Fruit fly (Drosophila melanogaster) whole organism, embryonic: ENCODE results near the gene CG6041.
A peak's percentile ranks its signal among the peaks of the same experiment; 100 is the strongest.

Source experiments
- Asciz ChIP-seq: fragments of 200-800 bp; sonication (Bioruptor generic); optimal IDR thresholded peaks from 2 replicates; lab custom pipeline; 2017; ENCODE audit warnings: missing biosample characterization, mild to moderate bottlenecking, missing genetic modification characterization, missing genetic modification reagents
- B-H1 ChIP-seq: fragments of 200-800 bp; sonication (Bioruptor generic); IDR thresholded peaks from 3 replicates; pipeline ENCODE4 v1.3.6; 2022; ENCODE audit warnings: missing biosample characterization, missing genetic modification characterization
- CG10267 ChIP-seq: fragments of 200-800 bp; sonication (Bioruptor generic); optimal IDR thresholded peaks from 2 replicates; lab custom pipeline; 2018; ENCODE audit warnings: missing biosample characterization, mild to moderate bottlenecking, missing genetic modification characterization, moderate library complexity
- CG10274 ChIP-seq: fragments of 200-800 bp; sonication (Bioruptor generic); optimal IDR thresholded peaks from 3 replicates; lab custom pipeline; 2017; ENCODE audit warnings: missing biosample characterization, mild to moderate bottlenecking, missing genetic modification characterization
- CG10321 ChIP-seq: fragments of 200-800 bp; sonication (Bioruptor generic); IDR thresholded peaks from 2 replicates; pipeline ENCODE4 v1.3.6; 2022; ENCODE audit warnings: missing biosample characterization, missing genetic modification characterization
- CG11398 ChIP-seq: fragments of 200-800 bp; sonication (Bioruptor generic); optimal IDR thresholded peaks from 2 replicates; lab custom pipeline; 2016; ENCODE audit warnings: missing biosample characterization, missing genetic modification characterization
- CG12236 ChIP-seq: fragments of 200-800 bp; sonication (Bioruptor generic); optimal IDR thresholded peaks from 2 replicates; lab custom pipeline; 2016; ENCODE audit warnings: missing biosample characterization, missing genetic modification characterization
- CG12299 ChIP-seq: fragments of 200-800 bp; sonication (Bioruptor generic); optimal IDR thresholded peaks from 2 replicates; lab custom pipeline; 2018; ENCODE audit warnings: missing biosample characterization, mild to moderate bottlenecking, missing genetic modification characterization
- CG13287 ChIP-seq: fragments of 200-800 bp; sonication (Bioruptor generic); IDR thresholded peaks from 2 replicates; pipeline ENCODE4 v1.3.6; 2022; ENCODE audit warnings: missing biosample characterization, missing genetic modification characterization; ENCODE audit not compliant: partially characterized antibody
- CG13624 ChIP-seq: fragments of 200-800 bp; sonication (Bioruptor generic); optimal IDR thresholded peaks from 2 replicates; lab custom pipeline; 2016; ENCODE audit warnings: missing biosample characterization, missing genetic modification characterization
- CG1529 ChIP-seq: fragments of 200-800 bp; sonication (Bioruptor generic); optimal IDR thresholded peaks from 3 replicates; lab custom pipeline; 2018; ENCODE audit warnings: missing biosample characterization, missing genetic modification characterization
- CG17186 ChIP-seq: fragments of 200-800 bp; sonication (Bioruptor generic); optimal IDR thresholded peaks from 3 replicates; lab custom pipeline; 2017; ENCODE audit warnings: missing biosample characterization, missing genetic modification reagents, missing genetic modification characterization
- CG17802 ChIP-seq: fragments of 200-800 bp; sonication (Bioruptor generic); optimal IDR thresholded peaks from 2 replicates; lab custom pipeline; 2018; ENCODE audit warnings: missing biosample characterization, mild to moderate bottlenecking, missing genetic modification characterization, moderate library complexity
- CG18011 ChIP-seq: fragments of 200-800 bp; sonication (Bioruptor generic); optimal IDR thresholded peaks from 2 replicates; lab custom pipeline; 2017; ENCODE audit warnings: missing biosample characterization, missing genetic modification characterization, mild to moderate bottlenecking, moderate library complexity, missing genotype
- CG18764 ChIP-seq: fragments of 200-800 bp; sonication (Bioruptor generic); optimal IDR thresholded peaks from 3 replicates; lab custom pipeline; 2016; ENCODE audit warnings: missing biosample characterization, missing genetic modification characterization
- CG2712 ChIP-seq: fragments of 200-800 bp; optimal IDR thresholded peaks from 3 replicates; lab custom pipeline; 2019; ENCODE audit warnings: missing biosample characterization, mild to moderate bottlenecking, missing genetic modification characterization, moderate library complexity
- CG34224 ChIP-seq: fragments of 200-800 bp; sonication (Bioruptor generic); IDR thresholded peaks from 3 replicates; pipeline ENCODE4 v1.3.6; 2022; ENCODE audit warnings: missing biosample characterization, missing genetic modification characterization; ENCODE audit not compliant: partially characterized antibody
- CG6765 ChIP-seq: fragments of 200-800 bp; sonication (Bioruptor generic); optimal IDR thresholded peaks from 3 replicates; lab custom pipeline; 2017; ENCODE audit warnings: missing biosample characterization, mild to moderate bottlenecking, missing genetic modification characterization
- CG7839 ChIP-seq: fragments of 200-800 bp; sonication (Bioruptor generic); optimal IDR thresholded peaks from 3 replicates; lab custom pipeline; 2018; ENCODE audit warnings: missing biosample characterization, mild to moderate bottlenecking, missing genetic modification characterization, moderate library complexity
- CG8290 ChIP-seq, 3 experiments: fragments of 200-800 bp; sonication (Bioruptor generic); optimal IDR thresholded peaks; 2 replicates each; lab custom pipeline; 2016 to 2019; ENCODE audit warnings: missing biosample characterization in 3 of 3, missing genetic modification characterization in 3 of 3, mild to moderate bottlenecking in 2 of 3, moderate library complexity in 1 of 3
- CG8944 ChIP-seq: fragments of 200-800 bp; sonication (Bioruptor generic); optimal IDR thresholded peaks from 3 replicates; lab custom pipeline; 2016; ENCODE audit warnings: missing biosample characterization, missing genetic modification characterization
- CG9817 ChIP-seq: fragments of 200-800 bp; sonication (Bioruptor generic); optimal IDR thresholded peaks from 2 replicates; lab custom pipeline; 2018; ENCODE audit warnings: missing biosample characterization, mild to moderate bottlenecking, missing genetic modification characterization, moderate library complexity
- D ChIP-seq, 2 experiments: fragments of 200-800 bp in 1 of 2; fragments of >200 bp in 1 of 2; sonication (Bioruptor generic) in 1 of 2; optimal IDR thresholded peaks; 2 replicates in 1 of 2; 3 replicates in 1 of 2; lab custom pipeline; 2017; ENCODE audit warnings: mild to moderate bottlenecking in 1 of 2, missing biosample characterization in 1 of 2, missing genetic modification characterization in 1 of 2, missing genetic modification reagents in 1 of 2
- Dbx ChIP-seq: fragments of 200-800 bp; sonication (Bioruptor generic); IDR thresholded peaks from 3 replicates; pipeline ENCODE4 v1.3.6; 2022; ENCODE audit warnings: missing biosample characterization, missing genetic modification characterization
- HLH54F ChIP-seq: fragments of 200-800 bp; sonication (Bioruptor generic); optimal IDR thresholded peaks from 3 replicates; lab custom pipeline; 2016; ENCODE audit warnings: missing biosample characterization, missing genetic modification characterization
- Hsf ChIP-seq: fragments of 200-800 bp; sonication (Bioruptor generic); optimal IDR thresholded peaks from 3 replicates; lab custom pipeline; 2016; ENCODE audit warnings: missing biosample characterization, missing genetic modification characterization
- MTF-1 ChIP-seq: fragments of 200-800 bp; sonication (Bioruptor generic); optimal IDR thresholded peaks from 2 replicates; lab custom pipeline; 2018; ENCODE audit warnings: missing biosample characterization, mild to moderate bottlenecking, missing genetic modification characterization, borderline replicate concordance
- Nf-YB ChIP-seq: fragments of 200-800 bp; sonication (Bioruptor generic); optimal IDR thresholded peaks from 3 replicates; lab custom pipeline; 2019; ENCODE audit warnings: missing biosample characterization, mild to moderate bottlenecking, missing genetic modification characterization, moderate library complexity
- Oli ChIP-seq: fragments of 200-800 bp; sonication (Bioruptor generic); optimal IDR thresholded peaks from 2 replicates; lab custom pipeline; 2018; ENCODE audit warnings: missing biosample characterization, mild to moderate bottlenecking, missing genetic modification characterization, moderate library complexity
- PHDP ChIP-seq: fragments of 200-800 bp; sonication (Bioruptor generic); optimal IDR thresholded peaks from 3 replicates; lab custom pipeline; 2018; ENCODE audit warnings: missing biosample characterization, mild to moderate bottlenecking, missing genetic modification characterization, moderate library complexity
- Ravus ChIP-seq: fragments of 200-800 bp; sonication (Bioruptor generic); IDR thresholded peaks from 2 replicates; pipeline ENCODE4 v1.3.6; 2022; ENCODE audit warnings: missing biosample characterization, missing genetic modification characterization
- Taf1 ChIP-seq: fragments of 200-800 bp; sonication (Bioruptor generic); IDR thresholded peaks from 2 replicates; pipeline ENCODE4 v1.3.6; 2022; ENCODE audit warnings: missing biosample characterization, missing genetic modification characterization
- amos ChIP-seq: fragments of 200-800 bp; sonication (Bioruptor generic); IDR thresholded peaks from 2 replicates; pipeline ENCODE4 v1.3.6; 2022; ENCODE audit warnings: missing biosample characterization, missing genetic modification characterization; ENCODE audit not compliant: partially characterized antibody
- bab2 ChIP-seq: fragments of 200-800 bp; sonication (Bioruptor generic); optimal IDR thresholded peaks from 2 replicates; lab custom pipeline; 2016; ENCODE audit warnings: missing biosample characterization, missing genetic modification characterization
- bowl ChIP-seq: fragments of 200-800 bp; sonication (Bioruptor generic); IDR thresholded peaks from 2 replicates; pipeline ENCODE4 v1.3.6; 2022; ENCODE audit warnings: missing biosample characterization, missing genetic modification characterization
- exex ChIP-seq: fragments of 200-800 bp; sonication (Bioruptor generic); optimal IDR thresholded peaks from 4 replicates; lab custom pipeline; 2018; ENCODE audit warnings: missing biosample characterization, mild to moderate bottlenecking, missing genetic modification characterization, moderate library complexity
- gfzf ChIP-seq: fragments of 200-800 bp; sonication (Bioruptor generic); optimal IDR thresholded peaks from 2 replicates; lab custom pipeline; 2016; ENCODE audit warnings: missing biosample characterization, mild to moderate bottlenecking, missing genetic modification characterization, moderate library complexity
- gsb ChIP-seq: fragments of 200-800 bp; sonication (Bioruptor generic); IDR thresholded peaks from 2 replicates; pipeline ENCODE4 v1.3.6; 2022; ENCODE audit warnings: missing biosample characterization, missing genetic modification characterization
- ham ChIP-seq: fragments of 200-800 bp; sonication (Bioruptor generic); IDR thresholded peaks from 2 replicates; pipeline ENCODE4 v1.3.6; 2022; ENCODE audit warnings: missing biosample characterization, missing genetic modification characterization
- lmd ChIP-seq: fragments of 200-800 bp; sonication (Bioruptor generic); IDR thresholded peaks from 2 replicates; pipeline ENCODE4 v1.3.6; 2022; ENCODE audit warnings: missing biosample characterization, missing genetic modification characterization
- maf-S ChIP-seq: fragments of 200-800 bp; sonication (Bioruptor generic); optimal IDR thresholded peaks from 2 replicates; lab custom pipeline; 2016; ENCODE audit warnings: missing biosample characterization, missing genetic modification characterization
- nerfin-2 ChIP-seq: fragments of 200-800 bp; sonication (Bioruptor generic); IDR thresholded peaks from 2 replicates; pipeline ENCODE4 v1.3.6; 2022; ENCODE audit warnings: missing biosample characterization, missing genetic modification characterization; ENCODE audit not compliant: partially characterized antibody
- sob ChIP-seq: fragments of 200-800 bp; sonication (Bioruptor generic); IDR thresholded peaks from 2 replicates; pipeline ENCODE4 v1.3.6; 2022; ENCODE audit warnings: missing biosample characterization, missing genetic modification characterization
- tap ChIP-seq: fragments of 200-800 bp; optimal IDR thresholded peaks from 3 replicates; lab custom pipeline; 2019; ENCODE audit warnings: missing biosample characterization, mild to moderate bottlenecking, missing genetic modification characterization, moderate library complexity
- tgo ChIP-seq: fragments of 200-800 bp; sonication (Bioruptor generic); IDR thresholded peaks from 3 replicates; pipeline ENCODE4 v1.3.6; 2022; ENCODE audit warnings: missing biosample characterization, missing genetic modification characterization
- tna ChIP-seq: fragments of 200-800 bp; sonication (Bioruptor generic); IDR thresholded peaks from 2 replicates; pipeline ENCODE4 v1.3.6; 2022; ENCODE audit warnings: missing biosample characterization, missing genetic modification characterization; ENCODE audit not compliant: partially characterized antibody
- vnd ChIP-seq: fragments of 200-800 bp; sonication (Bioruptor generic); IDR thresholded peaks from 3 replicates; pipeline ENCODE4 v1.3.6; 2022; ENCODE audit warnings: missing biosample characterization, missing genetic modification characterization; ENCODE audit not compliant: partially characterized antibody
- z ChIP-seq: fragments of 200-800 bp; sonication (Bioruptor generic); IDR thresholded peaks from 3 replicates; pipeline ENCODE4 v1.3.6; 2022; ENCODE audit warnings: missing biosample characterization, missing genetic modification characterization
- zfh1 ChIP-seq: fragments of 200-800 bp; sonication (Bioruptor generic); IDR thresholded peaks from 3 replicates; pipeline ENCODE4 v1.3.6; 2022; ENCODE audit warnings: missing biosample characterization, missing genetic modification characterization

CG6041 gene

dm6 chrX:5907916-5908315 lies 40.0 kb upstream of the CG6041 start, which contains the start of gene CG12236 (continued):
- no peak for TF ChIP-seq CG34224
- no peak for TF ChIP-seq D (optimal IDR thresholded peaks at IDR 0.05; lab: Kevin White, UChicago)
- TF ChIP-seq D (GFP tag; optimal IDR thresholded peaks at IDR 0.05; lab: Kevin White, UChicago), result no peak
- peak; percentile 71; the same call in 2 of the 3 replicates for TF ChIP-seq Dbx (GFP tag; lab: Robert Waterston, UW)
- TF ChIP-seq vnd (GFP tag; lab: Robert Waterston, UW), result no peak
- TF ChIP-seq CG10274 (GFP tag; lab: Kevin White, UChicago), result no peak
- peak; percentile 75 for TF ChIP-seq CG8290 (GFP tag; optimal IDR thresholded peaks at IDR 0.05; lab: Kevin White, UChicago)
- TF ChIP-seq CG8290 (tag; optimal IDR thresholded peaks at IDR 0.05; lab: Kevin White, UChicago), result peak in 1 of 2 experiments; percentile 83
- peak; percentile 63 for TF ChIP-seq MTF-1
- TF ChIP-seq CG13624, result peak; percentile 51
- TF ChIP-seq CG6765, result peak; percentile 55
- no peak for TF ChIP-seq exex (tag; lab: Kevin White, UChicago)
- no peak for TF ChIP-seq z (GFP tag; lab: Robert Waterston, UW)
- peak; percentile 20 for TF ChIP-seq CG18764
- peak; percentile 36 for TF ChIP-seq CG7839 (tag; lab: Kevin White, UChicago)
- no peak for TF ChIP-seq PHDP (tag; lab: Kevin White, UChicago)
- TF ChIP-seq CG12236 (GFP tag; lab: Kevin White, UChicago), result peak; percentile 20
- no peak for TF ChIP-seq CG8944
- peak; percentile 45; the same call in 1 of the 2 replicates for TF ChIP-seq CG10321
- TF ChIP-seq sob (GFP tag; lab: Robert Waterston, UW), result peak; percentile 66
- peak; percentile 50; the same call in 1 of the 2 replicates for TF ChIP-seq CG13287
- peak; percentile 52 for TF ChIP-seq amos (GFP tag; lab: Robert Waterston, UW)
- TF ChIP-seq Hsf (GFP tag; lab: Kevin White, UChicago), result peak; percentile 44
- peak; percentile 3 for TF ChIP-seq Oli (tag; lab: Kevin White, UChicago)
- no peak for TF ChIP-seq Taf1 (GFP tag; lab: Robert Waterston, UW)
- TF ChIP-seq tna (GFP tag; lab: Robert Waterston, UW), result no peak
- TF ChIP-seq bowl (GFP tag; lab: Robert Waterston, UW), result no peak
- no peak for TF ChIP-seq CG1529
- peak; percentile 0 for TF ChIP-seq bab2 (GFP tag; lab: Kevin White, UChicago)
- TF ChIP-seq CG2712 (tag; lab: Kevin White, UChicago), result peak; percentile 61
- no peak for TF ChIP-seq tgo (GFP tag; lab: Robert Waterston, UW)
- TF ChIP-seq CG12299 (tag; lab: Kevin White, UChicago), result no peak
- TF ChIP-seq Ravus (GFP tag; lab: Robert Waterston, UW), result no peak
- no peak for TF ChIP-seq B-H1 (GFP tag; lab: Robert Waterston, UW)
- peak; percentile 85 for TF ChIP-seq CG17186
- no peak for TF ChIP-seq tap (tag; lab: Kevin White, UChicago)
- TF ChIP-seq maf-S, result peak; percentile 25
- peak; percentile 73 for TF ChIP-seq CG10267 (tag; lab: Kevin White, UChicago)
- peak; percentile 59; the same call in 2 of the 3 replicates for TF ChIP-seq zfh1 (GFP tag; lab: Robert Waterston, UW)
- TF ChIP-seq Asciz (GFP tag; lab: Kevin White, UChicago), result no peak
- no peak for TF ChIP-seq ham (GFP tag; lab: Robert Waterston, UW)
- peak; percentile 54; the same call in 1 of the 2 replicates for TF ChIP-seq lmd (GFP tag; lab: Robert Waterston, UW)
- no peak for TF ChIP-seq gsb (GFP tag; lab: Robert Waterston, UW)
- peak; percentile 24 for TF ChIP-seq HLH54F (GFP tag; lab: Kevin White, UChicago)
- no peak for TF ChIP-seq CG11398 (GFP tag; lab: Kevin White, UChicago)
- no peak for TF ChIP-seq CG17802 (tag; lab: Kevin White, UChicago)
- peak; percentile 23 for TF ChIP-seq Nf-YB (GFP tag; lab: Kevin White, UChicago)
- no peak for TF ChIP-seq nerfin-2 (GFP tag; lab: Robert Waterston, UW)
- peak; percentile 43 for TF ChIP-seq gfzf (GFP tag; lab: Kevin White, UChicago)
- no peak for TF ChIP-seq CG18011 (GFP tag; lab: Kevin White, UChicago)
- no peak for TF ChIP-seq CG9817 (tag; lab: Kevin White, UChicago)
